Worm (Caenorhabditis elegans) whole organism, early embryonic: ENCODE data around the gene cest-35.2.

Experiments used
- B0310.2 ChIP-seq: sonication (generic microtip); optimal IDR thresholded peaks from 2 replicates; lab custom pipeline; 2016; ENCODE audit warnings: mild to moderate bottlenecking, missing genetic modification characterization, missing compliant biosample characterization
- F13C5.2 ChIP-seq: sonication (generic microtip); optimal IDR thresholded peaks from 2 replicates; lab custom pipeline; 2017; ENCODE audit warnings: mild to moderate bottlenecking, missing genetic modification characterization, inconsistent platforms, missing compliant biosample characterization
- aly-1 ChIP-seq: sonication (generic microtip); optimal IDR thresholded peaks from 2 replicates; lab custom pipeline; 2016; ENCODE audit warnings: missing genetic modification characterization, missing compliant biosample characterization
- ama-1 ChIP-seq: fragments of 150-350 bp; optimal IDR thresholded peaks from 2 replicates; lab custom pipeline; 2014
- ceh-13 ChIP-seq: fragments of 200-800 bp; sonication (Bioruptor generic); optimal IDR thresholded peaks from 2 replicates; lab custom pipeline; 2018; ENCODE audit warnings: mild to moderate bottlenecking, missing genetic modification characterization, missing compliant biosample characterization
- ceh-36 ChIP-seq: sonication (generic microtip); optimal IDR thresholded peaks from 2 replicates; lab custom pipeline; 2016; ENCODE audit warnings: missing genetic modification characterization, inconsistent platforms, missing compliant biosample characterization
- ets-7 ChIP-seq: sonication (generic microtip); optimal IDR thresholded peaks from 2 replicates; lab custom pipeline; 2016; ENCODE audit warnings: missing genotype, missing genetic modification characterization, missing compliant biosample characterization
- flt-1 ChIP-seq: fragments of 200-800 bp; sonication (Bioruptor generic); IDR thresholded peaks from 2 replicates; pipeline ENCODE4 v1.3.6; 2022; ENCODE audit warnings: missing genetic modification characterization, missing compliant biosample characterization
- hmbx-1 ChIP-seq: sonication (generic microtip); optimal IDR thresholded peaks from 2 replicates; lab custom pipeline; 2016; ENCODE audit warnings: mild to moderate bottlenecking, missing genetic modification characterization, missing compliant biosample characterization
- hmg-4 ChIP-seq: fragments of 200-800 bp; sonication (Bioruptor generic); optimal IDR thresholded peaks from 2 replicates; lab custom pipeline; 2018; ENCODE audit warnings: mild to moderate bottlenecking, missing genetic modification characterization, missing compliant biosample characterization
- hnd-1 ChIP-seq: sonication (generic microtip); optimal IDR thresholded peaks from 2 replicates; lab custom pipeline; 2016; ENCODE audit warnings: missing genetic modification characterization, missing compliant biosample characterization
- pes-1 ChIP-seq: fragments of 200-800 bp; sonication (Bioruptor generic); IDR thresholded peaks from 2 replicates; pipeline ENCODE4 v1.3.6; 2022; ENCODE audit warnings: missing genetic modification reagents, missing genetic modification characterization, missing compliant biosample characterization
- scrt-1 ChIP-seq: fragments of 200-800 bp; sonication (Bioruptor generic); IDR thresholded peaks from 2 replicates; pipeline ENCODE4 v1.3.6; 2022; ENCODE audit warnings: missing genetic modification characterization, missing compliant biosample characterization
- sea-1 ChIP-seq: fragments of 200-800 bp; sonication (Bioruptor generic); conservative IDR thresholded peaks from 2 replicates; pipeline ENCODE4 v1.3.6; 2022; ENCODE audit warnings: missing genetic modification characterization, missing compliant biosample characterization
- tbx-11 ChIP-seq: fragments of 200-800 bp; sonication (Bioruptor generic); IDR thresholded peaks from 2 replicates; pipeline ENCODE4 v1.3.6; 2022; ENCODE audit warnings: missing genetic modification characterization, missing compliant biosample characterization
- tbx-37 ChIP-seq: fragments of 200-800 bp; sonication (Bioruptor generic); conservative IDR thresholded peaks from 2 replicates; pipeline ENCODE4 v1.3.6; 2022; ENCODE audit warnings: missing genetic modification reagents, missing genetic modification characterization, missing compliant biosample characterization
- tra-4 ChIP-seq: sonication (generic microtip); optimal IDR thresholded peaks from 2 replicates; lab custom pipeline; 2017; ENCODE audit warnings: missing genetic modification characterization, missing compliant biosample characterization

cest-35.2 gene

ce11 chrV:5228513-5228912 is 8.5 kb downstream of the cest-35.2 start:
- TF ChIP-seq ets-7 (tag; lab: Kevin White, UChicago) (no peak), ama-1 (no peak), pes-1 (GFP tag; lab: Robert Waterston, UW) (no peak), flt-1 (GFP tag; lab: Robert Waterston, UW) (no peak), sea-1 (no peak), hmbx-1 (tag; lab: Kevin White, UChicago) (no peak), hmg-4 (GFP tag; lab: Kevin White, UChicago) (no peak), scrt-1 (GFP tag; lab: Robert Waterston, UW) (no peak), F13C5.2 (tag; lab: Kevin White, UChicago) (no peak), tbx-11 (GFP tag; lab: Robert Waterston, UW) (no peak), hnd-1 (no peak), ceh-13 (GFP tag; lab: Kevin White, UChicago) (no peak), tra-4 (tag; lab: Kevin White, UChicago) (no peak), tbx-37 (GFP tag; lab: Robert Waterston, UW) (no peak), aly-1 (no peak), B0310.2 (no peak), ceh-36 (no peak)

ce11 chrV:5225660-5226059 is 11.4 kb downstream of the cest-35.2 start:
- TF ChIP-seq ceh-13 (GFP tag; lab: Kevin White, UChicago), result no peak
- TF ChIP-seq ceh-36, result no peak
- TF ChIP-seq B0310.2, result no peak
- no peak for TF ChIP-seq sea-1
- no peak for TF ChIP-seq flt-1 (GFP tag; lab: Robert Waterston, UW)
- TF ChIP-seq tbx-37 (GFP tag; lab: Robert Waterston, UW), result no peak
- no peak for TF ChIP-seq hnd-1
- no peak for TF ChIP-seq tra-4 (tag; lab: Kevin White, UChicago)
- TF ChIP-seq hmg-4 (GFP tag; lab: Kevin White, UChicago), result no peak
- no peak for TF ChIP-seq hmbx-1 (tag; lab: Kevin White, UChicago)
- no peak for TF ChIP-seq F13C5.2 (tag; lab: Kevin White, UChicago)

ce11 chrV:5223044-5223443 is 14.0 kb downstream of the cest-35.2 start, which contains the start of gene Y49G5B.1:
Gene Y49G5B.1 (plus strand): TSS chrV:5223367.
- no peak for TF ChIP-seq flt-1 (GFP tag; lab: Robert Waterston, UW)
- no peak for TF ChIP-seq tbx-11 (GFP tag; lab: Robert Waterston, UW)
- no peak for TF ChIP-seq ceh-13 (GFP tag; lab: Kevin White, UChicago)
- TF ChIP-seq aly-1, result no peak
- TF ChIP-seq ama-1, result no peak
- no peak for TF ChIP-seq scrt-1 (GFP tag; lab: Robert Waterston, UW)
- no peak for TF ChIP-seq B0310.2
- no peak for TF ChIP-seq ceh-36
- TF ChIP-seq F13C5.2 (tag; lab: Kevin White, UChicago), result no peak
- TF ChIP-seq tbx-37 (GFP tag; lab: Robert Waterston, UW), result no peak
- TF ChIP-seq hmg-4 (GFP tag; lab: Kevin White, UChicago), result no peak
- no peak for TF ChIP-seq sea-1

ce11 chrV:5213674-5214073 is 23.3 kb downstream of the cest-35.2 start:
- TF ChIP-seq flt-1 (GFP tag; lab: Robert Waterston, UW), result no peak
- TF ChIP-seq pes-1 (GFP tag; lab: Robert Waterston, UW), result no peak
- no peak for TF ChIP-seq F13C5.2 (tag; lab: Kevin White, UChicago)
- TF ChIP-seq tbx-37 (GFP tag; lab: Robert Waterston, UW), result no peak
- TF ChIP-seq tra-4 (tag; lab: Kevin White, UChicago), result no peak
- TF ChIP-seq hmbx-1 (tag; lab: Kevin White, UChicago), result no peak
- TF ChIP-seq scrt-1 (GFP tag; lab: Robert Waterston, UW), result no peak
- no peak for TF ChIP-seq hnd-1
- no peak for TF ChIP-seq hmg-4 (GFP tag; lab: Kevin White, UChicago)

- TF ChIP-seq hmbx-1 (tag; lab: Kevin White, UChicago), result no peak
- TF ChIP-seq ets-7 (tag; lab: Kevin White, UChicago), result no peak
- TF ChIP-seq pes-1 (GFP tag; lab: Robert Waterston, UW), result no peak
- TF ChIP-seq B0310.2, result no peak
- no peak for TF ChIP-seq F13C5.2 (tag; lab: Kevin White, UChicago)
- no peak for TF ChIP-seq tra-4 (tag; lab: Kevin White, UChicago)
- TF ChIP-seq sea-1, result no peak
- no peak for TF ChIP-seq ceh-13 (GFP tag; lab: Kevin White, UChicago)
- no peak for TF ChIP-seq flt-1 (GFP tag; lab: Robert Waterston, UW)
Observed at ce11 chrV:5204127-5204526, 32.9 kb downstream of the cest-35.2 start, which contains the start of gene ttc-37. Gene ttc-37 (plus strand): TSS chrV:5204475.

ce11 chrV:5203643-5204042 is 33.4 kb downstream of the cest-35.2 start:
- TF ChIP-seq B0310.2, result no peak

ce11 chrV:5201706-5202105 is 35.3 kb downstream of the cest-35.2 start:
- TF ChIP-seq sea-1 (no peak), ets-7 (tag; lab: Kevin White, UChicago) (no peak), B0310.2 (no peak), tra-4 (tag; lab: Kevin White, UChicago) (no peak), tbx-37 (GFP tag; lab: Robert Waterston, UW) (no peak)

ce11 chrV:5200188-5200587 is 36.8 kb downstream of the cest-35.2 start:
- TF ChIP-seq ceh-13 (GFP tag; lab: Kevin White, UChicago) (no peak), B0310.2 (no peak), tbx-37 (GFP tag; lab: Robert Waterston, UW) (no peak), pes-1 (GFP tag; lab: Robert Waterston, UW) (no peak), hnd-1 (no peak), F13C5.2 (tag; lab: Kevin White, UChicago) (no peak), scrt-1 (GFP tag; lab: Robert Waterston, UW) (no peak), hmbx-1 (tag; lab: Kevin White, UChicago) (no peak), ama-1 (no peak), flt-1 (GFP tag; lab: Robert Waterston, UW) (no peak), hmg-4 (GFP tag; lab: Kevin White, UChicago) (no peak), tra-4 (tag; lab: Kevin White, UChicago) (no peak), sea-1 (no peak)
